Fruit fly (Drosophila melanogaster): ENCODE measurements around the gene CG2211.

The CG2211 gene

DNA sequence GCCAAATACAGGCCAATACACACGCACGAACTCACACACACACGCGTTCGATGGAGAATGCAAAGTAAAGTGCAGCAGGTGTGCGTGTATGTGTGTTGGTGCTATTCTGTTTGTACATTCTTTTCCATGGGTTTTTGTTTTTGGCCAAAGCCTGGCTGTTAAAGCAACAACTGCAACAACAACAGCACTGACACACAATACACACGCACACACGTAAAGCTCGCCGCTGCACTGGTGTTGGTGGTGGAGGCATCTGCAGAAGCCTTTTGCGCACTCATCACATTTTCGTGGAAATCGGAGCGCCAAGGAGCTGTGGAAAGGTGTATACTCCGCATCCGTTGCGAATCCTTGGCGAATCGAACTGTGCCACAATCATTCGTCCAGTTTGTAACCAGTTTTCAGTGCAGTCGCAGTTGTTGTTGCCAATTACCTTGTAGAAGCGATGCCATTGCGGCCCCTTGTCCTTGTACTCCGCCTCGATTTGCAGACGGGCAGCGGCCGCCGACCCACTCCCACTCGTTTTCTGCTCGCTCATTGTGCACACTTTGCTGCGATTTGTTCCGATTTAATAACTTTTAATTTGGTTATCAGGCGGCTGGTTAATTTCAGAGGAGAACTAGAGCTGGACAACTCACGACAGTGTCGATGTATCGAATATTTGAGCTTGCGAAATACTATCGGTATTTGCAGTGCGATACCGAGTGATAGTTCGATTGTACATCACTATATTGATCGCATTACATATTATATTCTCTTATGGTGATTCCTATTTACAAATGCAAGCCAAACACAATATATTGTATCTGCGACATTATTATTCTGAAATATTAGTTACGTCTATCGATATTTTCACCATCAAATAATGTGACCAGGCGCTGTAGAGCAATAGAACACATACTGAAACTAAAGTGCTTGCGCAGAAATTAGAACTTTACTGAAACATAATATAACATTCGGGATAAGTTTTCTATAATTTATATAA lies 15.1 kb upstream of the CG2211 start (continued):
- no peak for TF ChIP-seq NC2α (GFP tag; optimal IDR thresholded peaks at IDR 0.05)
- no peak for TF ChIP-seq CG11723 (GFP tag; optimal IDR thresholded peaks at IDR 0.05)
- TF ChIP-seq lmd (GFP tag; IDR thresholded peaks at IDR 0.05), result no peak; the same call in 1 of the 2 replicates
- no peak for TF ChIP-seq zf30C (GFP tag; optimal IDR thresholded peaks at IDR 0.05)
- peak; percentile 35 for TF ChIP-seq dmrt99B (tag; optimal IDR thresholded peaks at IDR 0.05)
- peak; percentile 94 for TF ChIP-seq CG8478 (optimal IDR thresholded peaks at IDR 0.05)
- TF ChIP-seq CG5180 (GFP tag; optimal IDR thresholded peaks at IDR 0.05), result no peak
- TF ChIP-seq Atf6 (GFP tag; IDR thresholded peaks at IDR 0.05), result no peak
- no peak for TF ChIP-seq CG16815 (GFP tag; optimal IDR thresholded peaks at IDR 0.05)
- no peak for TF ChIP-seq Optix (GFP tag; IDR thresholded peaks at IDR 0.05)
- TF ChIP-seq Blimp-1 (GFP tag; optimal IDR thresholded peaks at IDR 0.05), result peak; percentile 6
- TF ChIP-seq CG8281 (tag; optimal IDR thresholded peaks at IDR 0.05), result no peak
- no peak for TF ChIP-seq CG2202 (tag; optimal IDR thresholded peaks at IDR 0.05)
- no peak for TF ChIP-seq CG5245 (GFP tag; optimal IDR thresholded peaks at IDR 0.05)
- peak; percentile 71 for TF ChIP-seq CG12391 (tag; optimal IDR thresholded peaks at IDR 0.05)
- TF ChIP-seq Rfx (GFP tag; IDR thresholded peaks at IDR 0.05), result 0 out of 2 replicates have a peak, but pooled peaks have one; percentile 48
- TF ChIP-seq Fer2 (tag; optimal IDR thresholded peaks at IDR 0.05), result no peak
- TF ChIP-seq CG30403 (GFP tag; optimal IDR thresholded peaks at IDR 0.05), result peak; percentile 52
- TF ChIP-seq trem (tag; optimal IDR thresholded peaks at IDR 0.05), result peak; percentile 54
- no peak for TF ChIP-seq CG3838 (GFP tag; optimal IDR thresholded peaks at IDR 0.05)
- TF ChIP-seq sr (GFP tag; IDR thresholded peaks at IDR 0.05), result no peak
- peak; percentile 46 for TF ChIP-seq Hmr (GFP tag; optimal IDR thresholded peaks at IDR 0.05)
- peak; percentile 33 for TF ChIP-seq CG17186 (GFP tag; optimal IDR thresholded peaks at IDR 0.05)
- TF ChIP-seq CG32767 (GFP tag; IDR thresholded peaks at IDR 0.05), result no peak
- TF ChIP-seq chn (GFP tag; optimal IDR thresholded peaks at IDR 0.05), result peak; percentile 18
- peak; percentile 31 for TF ChIP-seq Antp (GFP tag; optimal IDR thresholded peaks at IDR 0.05)
- no peak for TF ChIP-seq Atf-2 (GFP tag; optimal IDR thresholded peaks at IDR 0.05)
- TF ChIP-seq corto (GFP tag; optimal IDR thresholded peaks at IDR 0.05), result peak; percentile 42
- TF ChIP-seq shn (GFP tag; optimal IDR thresholded peaks at IDR 0.05), result peak; percentile 44
- TF ChIP-seq exex (tag; optimal IDR thresholded peaks at IDR 0.05), result no peak
- peak; percentile 75 for TF ChIP-seq CG2116 (GFP tag; optimal IDR thresholded peaks at IDR 0.05)
- TF ChIP-seq CG4282 (GFP tag; optimal IDR thresholded peaks at IDR 0.05), result no peak
- no peak for TF ChIP-seq CG1024 (GFP tag; IDR thresholded peaks at IDR 0.05)
- TF ChIP-seq CG6791 (GFP tag; IDR thresholded peaks at IDR 0.05; ENCODE audit: partially characterized antibody), result peak; percentile 98
- peak; percentile 5 for TF ChIP-seq ems (GFP tag; optimal IDR thresholded peaks at IDR 0.05)
- TF ChIP-seq abd-A (tag; optimal IDR thresholded peaks at IDR 0.05), result no peak
- TF ChIP-seq CG7372 (GFP tag; IDR thresholded peaks at IDR 0.05), result peak; percentile 39; the same call in 1 of the 2 replicates
- TF ChIP-seq Hr3 (GFP tag; optimal IDR thresholded peaks at IDR 0.05), result peak; percentile 51
- peak; percentile 46 for TF ChIP-seq Xbp1 (GFP tag; optimal IDR thresholded peaks at IDR 0.05)
- no peak for TF ChIP-seq kah (GFP tag; optimal IDR thresholded peaks at IDR 0.05)
- peak; percentile 97 for TF ChIP-seq CG7963 (GFP tag; IDR thresholded peaks at IDR 0.05; ENCODE audit: partially characterized antibody)
- TF ChIP-seq vfl (GFP tag; optimal IDR thresholded peaks at IDR 0.05), result no peak
- peak; percentile 98 for TF ChIP-seq cg (GFP tag; optimal IDR thresholded peaks at IDR 0.05)
- TF ChIP-seq slou (GFP tag; optimal IDR thresholded peaks at IDR 0.05), result no peak
- peak; percentile 41 for TF ChIP-seq CG4617 (GFP tag; optimal IDR thresholded peaks at IDR 0.05; ENCODE audit: borderline replicate concordance)
- TF ChIP-seq gsb (GFP tag; IDR thresholded peaks at IDR 0.05), result no peak
- no peak for TF ChIP-seq sc (optimal IDR thresholded peaks at IDR 0.05)
- no peak for TF ChIP-seq sc (GFP tag; optimal IDR thresholded peaks at IDR 0.05)
- peak; percentile 25 for TF ChIP-seq kay (GFP tag; optimal IDR thresholded peaks at IDR 0.05)

All from whole organism, embryonic.